Fruit fly (Drosophila melanogaster) whole organism, embryonic: ENCODE results near the gene IA-2.
A peak's percentile ranks its signal among the peaks of the same experiment; 100 is the strongest.

Source experiments
- Adf1 ChIP-seq: fragments of 200-800 bp; sonication (Bioruptor generic); IDR thresholded peaks from 2 replicates; pipeline ENCODE4 v1.3.6; 2022; ENCODE audit warnings: missing biosample characterization, missing genetic modification characterization
- B-H1 ChIP-seq: fragments of 200-800 bp; sonication (Bioruptor generic); IDR thresholded peaks from 3 replicates; pipeline ENCODE4 v1.3.6; 2022; ENCODE audit warnings: missing biosample characterization, missing genetic modification characterization
- CG11093 ChIP-seq: fragments of 200-800 bp; sonication (Bioruptor generic); IDR thresholded peaks from 3 replicates; pipeline ENCODE4 v1.3.6; 2022; ENCODE audit warnings: missing biosample characterization, missing genetic modification characterization
- CG11696 ChIP-seq: fragments of 200-800 bp; sonication (Bioruptor generic); IDR thresholded peaks from 2 replicates; pipeline ENCODE4 v1.3.6; 2022; ENCODE audit warnings: missing biosample characterization, missing genetic modification characterization
- CG12299 ChIP-seq: fragments of 200-800 bp; sonication (Bioruptor generic); optimal IDR thresholded peaks from 2 replicates; lab custom pipeline; 2018; ENCODE audit warnings: missing biosample characterization, mild to moderate bottlenecking, missing genetic modification characterization
- CG15696 ChIP-seq: fragments of 200-800 bp; sonication (Bioruptor generic); optimal IDR thresholded peaks from 2 replicates; lab custom pipeline; 2019; ENCODE audit warnings: missing biosample characterization, mild to moderate bottlenecking, missing genetic modification characterization, moderate library complexity
- CG16815 ChIP-seq: fragments of 200-800 bp; sonication (Bioruptor generic); optimal IDR thresholded peaks from 3 replicates; lab custom pipeline; 2017; ENCODE audit warnings: missing biosample characterization, mild to moderate bottlenecking, missing genetic modification characterization
- CG17361 ChIP-seq: fragments of 200-800 bp; sonication (Bioruptor generic); IDR thresholded peaks from 3 replicates; pipeline ENCODE4 v1.3.6; 2022; ENCODE audit warnings: missing biosample characterization, missing genetic modification characterization
- CG30403 ChIP-seq: fragments of 200-800 bp; sonication (Bioruptor generic); optimal IDR thresholded peaks from 3 replicates; lab custom pipeline; 2016; ENCODE audit warnings: missing biosample characterization, missing genetic modification characterization
- CG30431 ChIP-seq: fragments of 200-800 bp; sonication (Bioruptor generic); optimal IDR thresholded peaks from 2 replicates; lab custom pipeline; 2017; ENCODE audit warnings: missing biosample characterization, missing genetic modification characterization
- CG31388 ChIP-seq: fragments of 200-800 bp; sonication (Bioruptor generic); optimal IDR thresholded peaks from 2 replicates; lab custom pipeline; 2016; ENCODE audit warnings: missing biosample characterization, missing genetic modification characterization
- CG7556 ChIP-seq: fragments of 200-800 bp; sonication (Bioruptor generic); optimal IDR thresholded peaks from 2 replicates; lab custom pipeline; 2017; ENCODE audit warnings: missing biosample characterization, mild to moderate bottlenecking, missing genetic modification characterization
- CG8359 ChIP-seq: fragments of 200-800 bp; sonication (Bioruptor generic); optimal IDR thresholded peaks from 2 replicates; lab custom pipeline; 2017; ENCODE audit warnings: missing biosample characterization, mild to moderate bottlenecking, missing genetic modification characterization, borderline replicate concordance
- CG9876 ChIP-seq: fragments of 200-800 bp; sonication (Bioruptor generic); optimal IDR thresholded peaks from 2 replicates; lab custom pipeline; 2016; ENCODE audit warnings: missing biosample characterization, missing genetic modification characterization
- CG9932 ChIP-seq: fragments of 200-800 bp; sonication (Bioruptor generic); IDR thresholded peaks from 2 replicates; pipeline ENCODE4 v1.3.6; 2022; ENCODE audit warnings: missing biosample characterization, missing genetic modification characterization
- Chrac-16 ChIP-seq: fragments of 200-800 bp; sonication (Bioruptor generic); optimal IDR thresholded peaks from 3 replicates; lab custom pipeline; 2016; ENCODE audit warnings: missing biosample characterization, missing genetic modification characterization
- Dad ChIP-seq: fragments of 200-800 bp; sonication (Bioruptor generic); optimal IDR thresholded peaks from 3 replicates; lab custom pipeline; 2016; ENCODE audit warnings: missing biosample characterization, missing genetic modification characterization
- Eip74EF ChIP-seq, 2 experiments: fragments of 200-800 bp in 1 of 2; fragments of >200 bp in 1 of 2; sonication (Bioruptor generic) in 1 of 2; optimal IDR thresholded peaks; 2 replicates each; lab custom pipeline; 2017 to 2019; ENCODE audit warnings: missing biosample characterization in 2 of 2, missing genetic modification characterization in 2 of 2, mild to moderate bottlenecking in 1 of 2, moderate library complexity in 1 of 2
- HLH54F ChIP-seq: fragments of 200-800 bp; sonication (Bioruptor generic); optimal IDR thresholded peaks from 3 replicates; lab custom pipeline; 2016; ENCODE audit warnings: missing biosample characterization, missing genetic modification characterization
- Rfx ChIP-seq: fragments of 200-800 bp; sonication (Bioruptor generic); IDR thresholded peaks from 2 replicates; pipeline ENCODE4 v1.3.6; 2022; ENCODE audit warnings: missing biosample characterization, missing genetic modification characterization
- Side ChIP-seq: fragments of 200-800 bp; sonication (Bioruptor generic); optimal IDR thresholded peaks from 2 replicates; lab custom pipeline; 2016; ENCODE audit warnings: missing biosample characterization, missing genetic modification characterization
- Sox100B ChIP-seq: fragments of 200-800 bp; sonication (Bioruptor generic); optimal IDR thresholded peaks from 3 replicates; lab custom pipeline; 2018; ENCODE audit warnings: missing biosample characterization, mild to moderate bottlenecking, missing genetic modification characterization
- Sry-β ChIP-seq: fragments of 200-800 bp; sonication (Bioruptor generic); optimal IDR thresholded peaks from 2 replicates; lab custom pipeline; 2018; ENCODE audit warnings: missing biosample characterization, mild to moderate bottlenecking, missing genetic modification characterization, moderate library complexity
- ac ChIP-seq: fragments of 200-800 bp; sonication (Bioruptor generic); optimal IDR thresholded peaks from 3 replicates; lab custom pipeline; 2017; ENCODE audit warnings: missing biosample characterization, mild to moderate bottlenecking, missing genetic modification characterization
- ara ChIP-seq: fragments of 200-800 bp; sonication (Bioruptor generic); IDR thresholded peaks from 2 replicates; pipeline ENCODE4 v1.3.6; 2022; ENCODE audit warnings: missing biosample characterization, missing genetic modification characterization
- cad ChIP-seq: fragments of >200 bp; optimal IDR thresholded peaks from 2 replicates; lab custom pipeline; 2017; ENCODE audit warnings: missing biosample characterization, missing genetic modification characterization
- cas ChIP-seq: fragments of 200-800 bp; sonication (Bioruptor generic); IDR thresholded peaks from 2 replicates; pipeline ENCODE4 v1.3.6; 2022; ENCODE audit warnings: missing biosample characterization, missing genetic modification characterization
- chm ChIP-seq: fragments of 200-800 bp; sonication (Bioruptor generic); IDR thresholded peaks from 2 replicates; pipeline ENCODE4 v1.3.6; 2022; ENCODE audit warnings: missing biosample characterization, missing genetic modification characterization
- ci ChIP-seq: fragments of 200-800 bp; sonication (Bioruptor generic); IDR thresholded peaks from 3 replicates; pipeline ENCODE4 v1.3.6; 2022; ENCODE audit warnings: missing biosample characterization, missing genetic modification characterization
- corto ChIP-seq: fragments of 200-800 bp; sonication (Bioruptor generic); optimal IDR thresholded peaks from 2 replicates; lab custom pipeline; 2016; ENCODE audit warnings: missing biosample characterization, mild to moderate bottlenecking, missing genetic modification characterization, moderate library complexity
- danr ChIP-seq: fragments of 200-800 bp; sonication (Bioruptor generic); IDR thresholded peaks from 2 replicates; pipeline ENCODE4 v1.3.6; 2022; ENCODE audit warnings: missing biosample characterization, missing genetic modification characterization
- esg ChIP-seq: fragments of 200-800 bp; sonication (Bioruptor generic); conservative IDR thresholded peaks from 2 replicates; pipeline ENCODE4 v1.3.6; 2022; ENCODE audit warnings: missing biosample characterization, missing genetic modification characterization
- eyg ChIP-seq: fragments of 200-800 bp; sonication (Bioruptor generic); optimal IDR thresholded peaks from 3 replicates; lab custom pipeline; 2016; ENCODE audit warnings: missing biosample characterization, missing genetic modification characterization
- grau ChIP-seq: fragments of 200-800 bp; optimal IDR thresholded peaks from 3 replicates; lab custom pipeline; 2019; ENCODE audit warnings: missing biosample characterization, mild to moderate bottlenecking, missing genetic modification characterization, moderate library complexity
- gro ChIP-seq: fragments of 200-800 bp; sonication (Bioruptor generic); optimal IDR thresholded peaks from 2 replicates; lab custom pipeline; 2016; ENCODE audit warnings: missing biosample characterization, missing genetic modification characterization
- hbn ChIP-seq: fragments of 200-800 bp; sonication (Bioruptor generic); IDR thresholded peaks from 2 replicates; pipeline ENCODE4 v1.3.6; 2022; ENCODE audit warnings: missing biosample characterization, missing genetic modification characterization; ENCODE audit not compliant: partially characterized antibody
- hth ChIP-seq: fragments of >200 bp; optimal IDR thresholded peaks from 2 replicates; lab custom pipeline; 2017; ENCODE audit warnings: inconsistent platforms
- insv ChIP-seq, 2 experiments: fragments of 200-800 bp; sonication (Bioruptor generic); optimal IDR thresholded peaks; 3 replicates each; lab custom pipeline; 2016 to 2018; ENCODE audit warnings: missing biosample characterization in 2 of 2, missing genetic modification characterization in 2 of 2
- knrl ChIP-seq: fragments of 200-800 bp; sonication (Bioruptor generic); IDR thresholded peaks from 3 replicates; pipeline ENCODE4 v1.3.6; 2022; ENCODE audit warnings: missing biosample characterization, missing genetic modification characterization; ENCODE audit not compliant: partially characterized antibody
- lab ChIP-seq: fragments of 200-800 bp; sonication (Bioruptor generic); optimal IDR thresholded peaks from 3 replicates; lab custom pipeline; 2017; ENCODE audit warnings: missing biosample characterization, missing genetic modification characterization, mild to moderate bottlenecking, moderate library complexity, missing genetic modification reagents
- lbe ChIP-seq: fragments of 200-800 bp; sonication (Bioruptor generic); optimal IDR thresholded peaks from 2 replicates; lab custom pipeline; 2016; ENCODE audit warnings: missing biosample characterization, mild to moderate bottlenecking, missing genetic modification characterization
- lola ChIP-seq, 3 experiments: fragments of >200 bp in 2 of 3; fragments of 200-800 bp in 1 of 3; sonication (Bioruptor generic) in 1 of 3; optimal IDR thresholded peaks; 2 replicates each; lab custom pipeline; 2017 to 2019; ENCODE audit warnings: missing biosample characterization in 3 of 3, missing genetic modification characterization in 3 of 3, mild to moderate bottlenecking in 1 of 3, moderate library complexity in 1 of 3
- nau ChIP-seq: fragments of 200-800 bp; sonication (Bioruptor generic); optimal IDR thresholded peaks from 3 replicates; lab custom pipeline; 2017; ENCODE audit warnings: missing biosample characterization, mild to moderate bottlenecking, missing genetic modification characterization, missing genetic modification reagents
- run ChIP-seq: fragments of 200-800 bp; sonication (Bioruptor generic); optimal IDR thresholded peaks from 3 replicates; lab custom pipeline; 2018; ENCODE audit warnings: missing biosample characterization, mild to moderate bottlenecking, missing genetic modification characterization
- sc ChIP-seq, 3 experiments: fragments of >200 bp in 2 of 3; fragments of 200-800 bp in 1 of 3; sonication (Bioruptor generic) in 1 of 3; optimal IDR thresholded peaks; 2 replicates in 2 of 3; 3 replicates in 1 of 3; lab custom pipeline; 2017; ENCODE audit warnings: mild to moderate bottlenecking in 1 of 3, missing biosample characterization in 1 of 3, missing genetic modification characterization in 1 of 3, missing genetic modification reagents in 1 of 3
- shn ChIP-seq: fragments of 200-800 bp; sonication (Bioruptor generic); optimal IDR thresholded peaks from 3 replicates; lab custom pipeline; 2016; ENCODE audit warnings: missing biosample characterization, missing genetic modification characterization
- toy ChIP-seq: fragments of 200-800 bp; sonication (Bioruptor generic); IDR thresholded peaks from 2 replicates; pipeline ENCODE4 v1.3.6; 2022; ENCODE audit warnings: missing biosample characterization, missing genetic modification characterization
- twi ChIP-seq: fragments of 200-800 bp; optimal IDR thresholded peaks from 2 replicates; lab custom pipeline; 2019; ENCODE audit warnings: missing biosample characterization, mild to moderate bottlenecking, missing genetic modification characterization, moderate library complexity
- usp ChIP-seq: fragments of >200 bp; optimal IDR thresholded peaks from 2 replicates; lab custom pipeline; 2017; ENCODE audit warnings: missing biosample characterization, missing genetic modification characterization
- wdn ChIP-seq: fragments of 200-800 bp; sonication (Bioruptor generic); IDR thresholded peaks from 2 replicates; pipeline ENCODE4 v1.3.6; 2022; ENCODE audit warnings: missing biosample characterization, missing genetic modification characterization

Gene IA-2

dm6 chr2L:1072184-1072583 is 24.3 kb upstream of the IA-2 start (continued):
- TF ChIP-seq usp (GFP tag; lab: Kevin White, UChicago): no peak
- peak; percentile 94 for TF ChIP-seq CG15696
- TF ChIP-seq HLH54F (GFP tag; lab: Kevin White, UChicago): peak; percentile 75
- TF ChIP-seq gro: peak; percentile 88
- TF ChIP-seq toy (GFP tag; lab: Robert Waterston, UW): peak; percentile 86
- TF ChIP-seq Adf1: peak; percentile 67
- peak; percentile 30 for TF ChIP-seq Chrac-16
- peak; percentile 97 for TF ChIP-seq eyg (GFP tag; lab: Kevin White, UChicago)
- TF ChIP-seq CG11696 (GFP tag; lab: Robert Waterston, UW): peak; percentile 82
- TF ChIP-seq CG30431 (GFP tag; lab: Kevin White, UChicago): peak; percentile 82
- TF ChIP-seq wdn (GFP tag; lab: Robert Waterston, UW): peak; percentile 82
- TF ChIP-seq CG8359 (GFP tag; lab: Kevin White, UChicago): peak; percentile 90
- TF ChIP-seq shn: peak; percentile 87
- TF ChIP-seq run (tag; lab: Kevin White, UChicago): peak; percentile 88
- TF ChIP-seq Dad: peak; percentile 90
- peak; percentile 96 for TF ChIP-seq chm (GFP tag; lab: Robert Waterston, UW)
- peak; percentile 94 for TF ChIP-seq ara
- no peak for TF ChIP-seq corto (GFP tag; lab: Kevin White, UChicago)
- TF ChIP-seq CG30403 (GFP tag; lab: Kevin White, UChicago): peak; percentile 74
- TF ChIP-seq CG16815 (GFP tag; lab: Kevin White, UChicago): peak; percentile 68
- peak; percentile 92 for TF ChIP-seq CG12299 (tag; lab: Kevin White, UChicago)
- TF ChIP-seq ac (GFP tag; lab: Kevin White, UChicago): peak; percentile 92
- TF ChIP-seq danr (GFP tag; lab: Robert Waterston, UW): peak; percentile 82
- peak; percentile 71 for TF ChIP-seq grau (tag; lab: Kevin White, UChicago)
- TF ChIP-seq Rfx (GFP tag; lab: Robert Waterston, UW): peak; percentile 89
- peak in 1 of 2 experiments; percentile 82 for TF ChIP-seq Eip74EF (GFP tag; optimal IDR thresholded peaks at IDR 0.05; lab: Kevin White, UChicago)
- TF ChIP-seq ci (GFP tag; lab: Robert Waterston, UW): peak; percentile 97
- peak; percentile 74 for TF ChIP-seq Sry-β (GFP tag; lab: Kevin White, UChicago)
- TF ChIP-seq Side (GFP tag; lab: Kevin White, UChicago): peak; percentile 96
- TF ChIP-seq CG7556: peak; percentile 91
- no peak for TF ChIP-seq cad
- peak; percentile 97 for TF ChIP-seq lab
- TF ChIP-seq CG9932 (GFP tag; lab: Robert Waterston, UW): peak; percentile 87
- TF ChIP-seq CG11093 (GFP tag; lab: Robert Waterston, UW): peak; percentile 82
- no peak for TF ChIP-seq hbn
- TF ChIP-seq esg (GFP tag; lab: Robert Waterston, UW): peak; percentile 32; the same call in 1 of the 2 replicates
- TF ChIP-seq nau (GFP tag; lab: Kevin White, UChicago): peak; percentile 98
- TF ChIP-seq knrl (GFP tag; lab: Robert Waterston, UW): no peak
- TF ChIP-seq lbe (GFP tag; lab: Kevin White, UChicago): peak; percentile 46
- peak; percentile 45; the same call in 1 of the 2 replicates for TF ChIP-seq cas
- TF ChIP-seq CG31388 (GFP tag; lab: Kevin White, UChicago): peak; percentile 75
- TF ChIP-seq CG9876 (GFP tag; lab: Kevin White, UChicago): peak; percentile 90
- peak; percentile 76 for TF ChIP-seq twi (tag; lab: Kevin White, UChicago)
- no peak for TF ChIP-seq hth (lab: Kevin White, UChicago)
- TF ChIP-seq CG17361 (GFP tag; lab: Robert Waterston, UW): peak; percentile 83; the same call in 2 of the 3 replicates
- TF ChIP-seq insv (GFP tag; optimal IDR thresholded peaks at IDR 0.05; lab: Kevin White, UChicago): peak; percentile 54 to 72
- TF ChIP-seq lola (GFP tag; optimal IDR thresholded peaks at IDR 0.05; lab: Kevin White, UChicago): peak in 1 of 3 experiments; percentile 87
- TF ChIP-seq Sox100B (GFP tag; lab: Kevin White, UChicago): peak; percentile 94
- TF ChIP-seq B-H1 (GFP tag; lab: Robert Waterston, UW): peak; percentile 80; the same call in 1 of the 3 replicates
- no peak for TF ChIP-seq sc (optimal IDR thresholded peaks at IDR 0.05; lab: Kevin White, UChicago)
- TF ChIP-seq sc (GFP tag; optimal IDR thresholded peaks at IDR 0.05; lab: Kevin White, UChicago): peak; percentile 98
